Worm (Caenorhabditis elegans) whole organism, L1 larva: Measurements from ENCODE around the gene F28B1.2.

ENCODE experiments used
- egl-13 ChIP-seq: sonication (generic microtip); optimal IDR thresholded peaks from 2 replicates; lab custom pipeline; 2016; ENCODE audit warnings: missing genotype, missing genetic modification reagents, missing genetic modification characterization, missing compliant biosample characterization
- egl-27 ChIP-seq, 2 experiments: fragments of 150-350 bp in 1 of 2; sonication (generic microtip); optimal IDR thresholded peaks; 3 replicates each; lab custom pipeline; 2017 to 2018; ENCODE audit warnings: missing biosample characterization in 2 of 2, missing genetic modification characterization in 2 of 2, missing genetic modification reagents in 2 of 2
- lir-3 ChIP-seq: sonication (generic microtip); optimal IDR thresholded peaks from 2 replicates; lab custom pipeline; 2016; ENCODE audit warnings: mild to moderate bottlenecking, missing genetic modification characterization, moderate library complexity, missing compliant biosample characterization; ENCODE audit not compliant: poor library complexity
- lsy-2 ChIP-seq, 2 experiments: fragments of 150-350 bp; optimal IDR thresholded peaks; 2 replicates each; lab custom pipeline; 2014; ENCODE audit warnings: missing biosample characterization in 2 of 2, missing genetic modification characterization in 2 of 2
- nhr-20 ChIP-seq: sonication (generic microtip); optimal IDR thresholded peaks from 2 replicates; lab custom pipeline; 2016; ENCODE audit warnings: mild to moderate bottlenecking, missing genetic modification characterization, missing compliant biosample characterization
- unc-86 ChIP-seq: sonication (generic microtip); optimal IDR thresholded peaks from 2 replicates; lab custom pipeline; 2016; ENCODE audit warnings: missing genetic modification characterization, missing compliant biosample characterization
- ztf-11 ChIP-seq, 2 experiments: sonication (generic microtip); optimal IDR thresholded peaks; 2 replicates each; lab custom pipeline; 2016 to 2017; ENCODE audit warnings: missing genetic modification characterization in 2 of 2, missing biosample characterization in 1 of 2, missing compliant biosample characterization in 1 of 2

DNA sequence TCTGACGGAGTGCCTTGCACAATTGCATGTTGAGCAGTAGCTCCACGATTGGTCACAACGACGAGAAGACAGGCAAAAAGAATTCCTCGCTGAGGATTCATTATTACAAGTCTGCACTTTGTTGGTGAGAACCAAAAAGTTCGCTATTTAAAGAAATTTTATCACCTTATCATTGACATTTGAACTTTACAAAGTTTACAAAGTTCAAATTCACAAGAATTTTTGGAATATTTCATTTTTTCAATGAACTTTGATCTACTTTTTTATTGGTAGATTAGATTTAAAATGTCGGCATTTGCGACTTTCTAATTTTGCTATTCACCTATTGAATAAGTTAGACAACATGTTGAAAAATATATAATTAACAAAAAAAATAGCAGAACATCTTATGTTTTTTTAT lies 18.3 kb upstream of the F28B1.2 start, which contains the start of gene F49H6.15:
- TF ChIP-seq unc-86 (tag; lab: Kevin White, UChicago) (no peak), lir-3 (tag; lab: Kevin White, UChicago) (no peak), nhr-20 (no peak), ztf-11 (tag; optimal IDR thresholded peaks at IDR 0.05; lab: Kevin White, UChicago) (no peak), egl-13 (tag; lab: Kevin White, UChicago) (no peak), egl-27 (tag; optimal IDR thresholded peaks at IDR 0.05; lab: Kevin White, UChicago) (no peak), lsy-2 (tag; optimal IDR thresholded peaks at IDR 0.05; lab: Kevin White, UChicago) (no peak)
